Fruit fly (Drosophila melanogaster) whole organism, adult: Measurements from ENCODE around the gene Psf2.

Source experiments
- CG11617 ChIP-seq: fragments of 200-800 bp; sonication (Bioruptor generic); optimal IDR thresholded peaks from 2 replicates; lab custom pipeline; 2017; ENCODE audit warnings: mild to moderate bottlenecking, missing biosample characterization, missing genetic modification reagents, missing genetic modification characterization
- CG12768 ChIP-seq: fragments of 200-800 bp; sonication (Bioruptor generic); optimal IDR thresholded peaks from 2 replicates; lab custom pipeline; 2017; ENCODE audit warnings: missing biosample characterization, missing genetic modification characterization, mild to moderate bottlenecking, moderate library complexity, missing genetic modification reagents
- CG14711 ChIP-seq: fragments of 200-800 bp; sonication (Bioruptor generic); optimal IDR thresholded peaks from 2 replicates; lab custom pipeline; 2018; ENCODE audit warnings: missing biosample characterization, mild to moderate bottlenecking, missing genetic modification characterization, moderate library complexity
- CG1620 ChIP-seq: fragments of 200-800 bp; sonication (Bioruptor generic); optimal IDR thresholded peaks from 2 replicates; lab custom pipeline; 2016; ENCODE audit warnings: missing biosample characterization, missing genetic modification characterization
- CG33017 ChIP-seq: fragments of 200-800 bp; sonication (Bioruptor generic); optimal IDR thresholded peaks from 2 replicates; lab custom pipeline; 2018; ENCODE audit warnings: missing biosample characterization, mild to moderate bottlenecking, missing genetic modification characterization, moderate library complexity
- CG5204 ChIP-seq: fragments of 200-800 bp; sonication (Bioruptor generic); optimal IDR thresholded peaks from 2 replicates; lab custom pipeline; 2016; ENCODE audit warnings: missing biosample characterization, missing genetic modification characterization
- CG7045 ChIP-seq: fragments of 200-800 bp; sonication (Bioruptor generic); optimal IDR thresholded peaks from 2 replicates; lab custom pipeline; 2017; ENCODE audit warnings: missing biosample characterization, mild to moderate bottlenecking, missing genetic modification characterization
- CG7101 ChIP-seq: fragments of 200-800 bp; sonication (Bioruptor generic); optimal IDR thresholded peaks from 2 replicates; lab custom pipeline; 2018; ENCODE audit warnings: missing biosample characterization, mild to moderate bottlenecking, missing genetic modification characterization, moderate library complexity
- Clk ChIP-seq: fragments of 200-800 bp; sonication (Bioruptor generic); optimal IDR thresholded peaks from 2 replicates; lab custom pipeline; 2017; ENCODE audit warnings: missing biosample characterization, missing genetic modification characterization
- Crg-1 ChIP-seq: fragments of 200-800 bp; sonication (Bioruptor generic); optimal IDR thresholded peaks from 2 replicates; lab custom pipeline; 2016; ENCODE audit warnings: missing biosample characterization, missing genetic modification characterization
- Hr96 ChIP-seq: fragments of 200-800 bp; sonication (Bioruptor generic); optimal IDR thresholded peaks from 2 replicates; lab custom pipeline; 2016; ENCODE audit warnings: missing biosample characterization, missing genetic modification characterization
- Mnt ChIP-seq: fragments of 200-800 bp; sonication (Bioruptor generic); optimal IDR thresholded peaks from 2 replicates; lab custom pipeline; 2016; ENCODE audit warnings: missing biosample characterization, mild to moderate bottlenecking, missing genetic modification characterization
- bab1 ChIP-seq: fragments of 200-800 bp; sonication (Bioruptor generic); optimal IDR thresholded peaks from 3 replicates; lab custom pipeline; 2019; ENCODE audit warnings: missing biosample characterization, mild to moderate bottlenecking, missing genetic modification characterization, moderate library complexity
- cic ChIP-seq: fragments of 200-800 bp; sonication (Bioruptor generic); optimal IDR thresholded peaks from 2 replicates; lab custom pipeline; 2017; ENCODE audit warnings: missing biosample characterization, mild to moderate bottlenecking, missing genetic modification characterization, moderate library complexity
- cnc ChIP-seq, 2 experiments: fragments of >200 bp; optimal IDR thresholded peaks; 2 replicates each; lab custom pipeline; 2017
- kay ChIP-seq: fragments of 200-800 bp; sonication (Bioruptor generic); peaks from one replicate; lab custom pipeline; 2016; ENCODE audit warnings: missing biosample characterization, missing genetic modification characterization, borderline replicate concordance
- ovo ChIP-seq: fragments of 200-800 bp; sonication (Bioruptor generic); optimal IDR thresholded peaks from 2 replicates; lab custom pipeline; 2016; ENCODE audit warnings: missing biosample characterization, missing genetic modification characterization
- pad ChIP-seq: fragments of 200-800 bp; sonication (Bioruptor generic); optimal IDR thresholded peaks from 3 replicates; lab custom pipeline; 2017; ENCODE audit warnings: missing biosample characterization, missing genetic modification characterization, mild to moderate bottlenecking, moderate library complexity, missing genetic modification reagents
- tj ChIP-seq: fragments of 200-800 bp; sonication (Bioruptor generic); optimal IDR thresholded peaks from 3 replicates; lab custom pipeline; 2017; ENCODE audit warnings: missing biosample characterization, mild to moderate bottlenecking, missing genetic modification characterization, moderate library complexity
- toe ChIP-seq: fragments of 200-800 bp; sonication (Bioruptor generic); optimal IDR thresholded peaks from 2 replicates; lab custom pipeline; 2016; ENCODE audit warnings: missing biosample characterization, missing genetic modification characterization

The Psf2 gene

DNA sequence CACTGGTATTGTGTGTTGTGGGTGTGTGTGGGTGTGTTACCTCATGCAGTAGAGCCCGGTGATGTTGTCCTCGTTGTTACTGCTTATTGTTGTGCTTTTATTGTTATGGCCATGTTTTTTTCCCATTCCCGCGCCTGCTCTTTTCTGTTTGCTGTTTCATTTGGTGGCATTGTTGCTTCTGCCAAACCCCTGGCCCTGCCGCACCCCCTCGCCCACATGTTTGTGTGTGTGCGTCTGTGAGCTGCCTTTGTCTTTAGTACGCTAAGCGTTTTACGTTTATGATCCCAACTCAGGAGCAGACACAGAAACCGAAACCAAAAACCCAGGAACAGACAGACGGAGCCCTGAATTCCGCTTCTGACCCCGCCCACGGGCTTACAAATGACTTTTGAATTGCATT is 26.9 kb upstream of the Psf2 start:
- no peak for TF ChIP-seq CG7045
- no peak for TF ChIP-seq bab1
- no peak for TF ChIP-seq tj (GFP tag; lab: Kevin White, UChicago)
- TF ChIP-seq CG7101 (tag; lab: Kevin White, UChicago): no peak
- TF ChIP-seq Mnt (GFP tag; lab: Kevin White, UChicago): no peak
- no peak for TF ChIP-seq pad (GFP tag; lab: Kevin White, UChicago)
- no peak for TF ChIP-seq cnc (optimal IDR thresholded peaks at IDR 0.05; lab: Kevin White, UChicago)
- no peak for TF ChIP-seq Clk
- TF ChIP-seq Crg-1 (GFP tag; lab: Kevin White, UChicago): no peak
- no peak for TF ChIP-seq CG14711 (tag; lab: Kevin White, UChicago)
- no peak for TF ChIP-seq CG5204 (GFP tag; lab: Kevin White, UChicago)
- no peak for TF ChIP-seq kay
- no peak for TF ChIP-seq CG12768 (GFP tag; lab: Kevin White, UChicago)
- TF ChIP-seq CG33017 (tag; lab: Kevin White, UChicago): no peak
- TF ChIP-seq cic (GFP tag; lab: Kevin White, UChicago): no peak
- TF ChIP-seq Hr96 (GFP tag; lab: Kevin White, UChicago): no peak
- no peak for TF ChIP-seq CG1620 (GFP tag; lab: Kevin White, UChicago)
- no peak for TF ChIP-seq CG11617 (GFP tag; lab: Kevin White, UChicago)
- no peak for TF ChIP-seq ovo (GFP tag; lab: Kevin White, UChicago)

DNA sequence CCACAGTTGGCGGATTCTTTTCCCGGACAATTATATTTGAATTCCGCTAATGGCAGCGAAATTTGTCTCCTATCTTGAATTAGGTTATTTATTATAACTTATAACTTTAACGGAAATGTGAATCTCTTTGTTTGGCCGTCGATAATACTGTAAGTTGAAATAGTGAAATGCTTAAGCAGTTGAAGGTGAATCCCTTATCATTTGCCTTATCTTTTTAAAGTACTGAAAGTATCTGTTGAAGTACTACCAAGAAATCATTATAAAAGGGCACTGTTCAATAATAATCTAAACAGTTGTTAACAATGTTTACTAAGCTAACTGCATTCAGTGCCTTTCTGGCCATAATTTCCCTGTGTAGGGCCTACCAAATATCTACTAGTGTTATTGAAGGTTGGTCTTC is 23.7 kb upstream of the Psf2 start, which contains the start of gene CG43055:
CG43055 (plus strand) TSS at position 301 of the 400 bp plus-strand sequence.
- TF ChIP-seq Crg-1 (GFP tag; lab: Kevin White, UChicago) (no peak), CG5204 (GFP tag; lab: Kevin White, UChicago) (no peak), Clk (no peak), kay (no peak), CG33017 (tag; lab: Kevin White, UChicago) (no peak)

DNA sequence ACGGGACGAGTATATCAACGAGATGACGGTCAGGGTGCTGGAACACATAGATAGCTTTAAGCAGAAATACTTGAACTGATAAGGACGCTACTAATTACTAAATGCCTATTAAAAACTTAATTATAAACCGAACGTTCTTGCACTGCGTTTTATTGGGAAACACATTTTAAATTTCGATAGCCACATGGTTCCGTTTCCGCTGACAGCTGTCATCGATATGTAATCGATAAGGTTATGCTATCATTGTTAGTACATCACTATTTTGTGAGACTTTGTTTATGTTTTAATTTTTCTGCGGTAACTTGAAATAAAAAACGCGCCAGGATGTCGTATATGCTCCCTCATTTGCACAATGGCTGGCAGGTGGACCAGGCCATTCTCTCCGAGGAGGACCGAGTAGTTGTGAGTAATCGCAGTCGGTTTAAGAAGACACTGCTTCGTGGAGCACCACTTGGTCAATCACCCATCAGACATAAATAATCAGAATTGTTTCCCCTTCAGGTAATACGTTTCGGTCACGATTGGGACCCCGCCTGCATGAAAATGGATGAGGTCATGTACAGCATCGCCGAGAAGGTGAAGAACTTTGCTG is 16.0 kb upstream of the Psf2 start, which contains the start of gene Dim1:
Dim1 (plus strand) TSS at position 239 of the 592 bp plus-strand sequence.
- TF ChIP-seq CG33017 (tag; lab: Kevin White, UChicago) (peak; percentile 8), bab1 (peak; percentile 70), CG11617 (GFP tag; lab: Kevin White, UChicago) (peak; percentile 18), cnc (optimal IDR thresholded peaks at IDR 0.05; lab: Kevin White, UChicago) (no peak), Hr96 (GFP tag; lab: Kevin White, UChicago) (peak; percentile 28), cic (GFP tag; lab: Kevin White, UChicago) (no peak)

DNA sequence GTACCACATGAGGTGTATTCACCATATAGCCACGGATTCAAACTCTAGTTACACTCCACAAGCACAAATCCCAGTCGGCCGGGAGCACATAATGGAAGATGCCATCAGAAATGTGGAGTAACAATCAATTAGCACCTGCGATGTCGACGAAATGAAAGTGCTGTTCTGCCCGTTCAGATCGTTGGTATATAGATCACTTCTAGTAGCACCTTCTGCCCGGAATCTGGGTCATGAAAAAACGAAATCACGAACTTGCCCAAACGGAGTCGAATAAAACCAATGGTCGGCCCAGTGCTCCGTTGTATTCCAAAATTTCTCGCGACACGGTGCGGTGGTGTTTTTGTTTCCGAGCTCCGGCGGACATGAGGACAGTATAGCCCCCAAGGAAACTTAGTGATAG is 13.5 kb upstream of the Psf2 start, which contains the start of gene CG33003:
CG33003 (plus strand) TSS at position 301 of the 400 bp plus-strand sequence.
- TF ChIP-seq CG11617 (GFP tag; lab: Kevin White, UChicago): no peak
- TF ChIP-seq Crg-1 (GFP tag; lab: Kevin White, UChicago): no peak
- no peak for TF ChIP-seq tj (GFP tag; lab: Kevin White, UChicago)
- no peak for TF ChIP-seq CG33017 (tag; lab: Kevin White, UChicago)
- TF ChIP-seq CG14711 (tag; lab: Kevin White, UChicago): no peak
- no peak for TF ChIP-seq CG7045
- no peak for TF ChIP-seq Mnt (GFP tag; lab: Kevin White, UChicago)

DNA sequence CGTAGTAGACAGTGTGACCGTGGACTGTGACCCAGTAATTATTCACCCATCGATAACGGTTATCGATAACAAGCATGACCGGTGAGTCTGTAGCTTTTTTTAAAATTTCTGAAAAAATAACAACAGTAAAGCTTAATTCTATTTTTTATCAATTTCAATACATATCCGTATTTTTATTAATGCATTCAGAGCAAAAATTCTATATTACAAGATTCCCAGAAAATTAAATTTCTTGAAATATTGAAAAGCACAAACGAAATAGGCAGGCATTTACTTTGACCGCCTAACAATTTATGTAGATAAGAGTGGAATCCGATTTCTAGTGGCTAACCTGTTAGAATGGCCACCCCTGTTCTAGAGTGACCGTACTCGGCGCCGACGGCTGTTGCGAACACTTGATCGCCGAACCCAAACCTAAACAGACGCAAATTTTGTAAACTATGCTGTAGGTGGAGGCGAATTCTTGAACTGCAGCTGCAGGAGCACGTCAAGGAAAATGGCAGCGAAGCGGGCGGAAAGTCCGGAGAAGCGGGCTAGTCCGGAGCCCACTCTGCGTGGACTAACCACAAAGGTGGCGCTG is 6.8 kb upstream of the Psf2 start, which contains the start of gene CG3652:
CG3652 (minus strand) TSS at position 35 of the 580 bp plus-strand sequence.
- TF ChIP-seq bab1 (peak; percentile 5), tj (GFP tag; lab: Kevin White, UChicago) (peak; percentile 53), Mnt (GFP tag; lab: Kevin White, UChicago) (no peak), CG14711 (tag; lab: Kevin White, UChicago) (peak; percentile 33), CG11617 (GFP tag; lab: Kevin White, UChicago) (peak; percentile 43), CG7101 (tag; lab: Kevin White, UChicago) (no peak), CG5204 (GFP tag; lab: Kevin White, UChicago) (peak; percentile 62), ovo (GFP tag; lab: Kevin White, UChicago) (no peak), Clk (no peak), CG1620 (GFP tag; lab: Kevin White, UChicago) (peak; percentile 7), Hr96 (GFP tag; lab: Kevin White, UChicago) (peak; percentile 68), kay (no peak), pad (GFP tag; lab: Kevin White, UChicago) (no peak), CG12768 (GFP tag; lab: Kevin White, UChicago) (no peak), toe (peak; percentile 72)

DNA sequence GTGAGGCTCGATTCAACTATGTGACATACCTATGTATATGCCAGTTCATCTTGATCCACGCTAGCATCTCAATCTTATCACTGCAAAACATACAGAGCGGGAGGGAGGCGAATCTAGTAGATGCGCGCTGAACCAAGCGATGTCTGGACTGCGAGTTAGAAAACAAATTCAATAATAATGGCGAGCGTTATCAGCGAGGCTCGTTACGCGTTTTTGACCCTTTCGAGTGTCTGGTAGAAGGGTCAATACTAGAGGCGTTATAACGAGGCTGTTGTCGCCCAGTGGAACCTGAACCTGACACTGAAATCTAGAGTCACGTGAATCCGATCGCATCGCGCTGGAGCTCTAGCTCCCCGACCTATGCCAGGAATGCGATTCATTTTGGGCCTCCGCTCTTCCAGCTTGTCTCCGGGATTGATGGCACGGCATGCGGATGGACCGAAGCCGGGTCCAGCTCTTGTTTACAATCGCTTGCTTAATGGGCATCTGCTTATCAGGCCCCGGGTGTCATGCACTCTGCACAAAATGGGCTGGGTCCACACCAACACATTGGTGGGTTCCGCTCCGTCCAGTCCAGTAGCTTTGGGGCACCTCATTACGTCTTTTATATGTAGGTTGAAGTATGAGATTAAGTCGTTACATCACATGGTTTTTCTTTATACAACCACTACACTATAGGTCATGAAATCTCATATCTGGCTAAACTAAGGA is 2.4 kb upstream of the Psf2 start:
- TF ChIP-seq CG12768 (GFP tag; lab: Kevin White, UChicago) (no peak), cic (GFP tag; lab: Kevin White, UChicago) (peak; percentile 43)
